Fruit fly (Drosophila melanogaster) whole organism, embryonic: ENCODE data around the gene Seipin.
A peak's percentile ranks its signal among the peaks of the same experiment; 100 is the strongest.

Experiments
- Asciz ChIP-seq: fragments of 200-800 bp; sonication (Bioruptor generic); optimal IDR thresholded peaks from 2 replicates; lab custom pipeline; 2017; ENCODE audit warnings: missing biosample characterization, mild to moderate bottlenecking, missing genetic modification characterization, missing genetic modification reagents
- CG10321 ChIP-seq: fragments of 200-800 bp; sonication (Bioruptor generic); IDR thresholded peaks from 2 replicates; pipeline ENCODE4 v1.3.6; 2022; ENCODE audit warnings: missing biosample characterization, missing genetic modification characterization
- CG11398 ChIP-seq: fragments of 200-800 bp; sonication (Bioruptor generic); optimal IDR thresholded peaks from 2 replicates; lab custom pipeline; 2016; ENCODE audit warnings: missing biosample characterization, missing genetic modification characterization
- CG11456 ChIP-seq: fragments of 200-800 bp; sonication (Bioruptor generic); IDR thresholded peaks from 3 replicates; pipeline ENCODE4 v1.3.6; 2022; ENCODE audit warnings: missing biosample characterization, missing genetic modification characterization
- CG12071 ChIP-seq: fragments of 200-800 bp; sonication (Bioruptor generic); optimal IDR thresholded peaks from 3 replicates; lab custom pipeline; 2018; ENCODE audit warnings: missing biosample characterization, mild to moderate bottlenecking, missing genetic modification characterization
- CG17829 ChIP-seq: fragments of 200-800 bp; optimal IDR thresholded peaks from 2 replicates; lab custom pipeline; 2019; ENCODE audit warnings: missing biosample characterization, mild to moderate bottlenecking, missing genetic modification characterization, moderate library complexity
- CG4617 ChIP-seq: fragments of 200-800 bp; sonication (Bioruptor generic); optimal IDR thresholded peaks from 3 replicates; lab custom pipeline; 2016; ENCODE audit warnings: missing biosample characterization, missing genetic modification characterization, borderline replicate concordance
- CG7556 ChIP-seq: fragments of 200-800 bp; sonication (Bioruptor generic); optimal IDR thresholded peaks from 2 replicates; lab custom pipeline; 2017; ENCODE audit warnings: missing biosample characterization, mild to moderate bottlenecking, missing genetic modification characterization
- CG8924 ChIP-seq: fragments of 200-800 bp; optimal IDR thresholded peaks from 3 replicates; lab custom pipeline; 2019; ENCODE audit warnings: missing biosample characterization, mild to moderate bottlenecking, missing genetic modification characterization, moderate library complexity
- Dref ChIP-seq: fragments of 200-800 bp; sonication (Bioruptor generic); IDR thresholded peaks from 2 replicates; pipeline ENCODE4 v1.3.6; 2022; ENCODE audit warnings: missing biosample characterization, missing genetic modification characterization
- Eip74EF ChIP-seq, 2 experiments: fragments of 200-800 bp in 1 of 2; fragments of >200 bp in 1 of 2; sonication (Bioruptor generic) in 1 of 2; optimal IDR thresholded peaks; 2 replicates each; lab custom pipeline; 2017 to 2019; ENCODE audit warnings: missing biosample characterization in 2 of 2, missing genetic modification characterization in 2 of 2, mild to moderate bottlenecking in 1 of 2, moderate library complexity in 1 of 2
- H15 ChIP-seq: fragments of 200-800 bp; sonication (Bioruptor generic); IDR thresholded peaks from 3 replicates; pipeline ENCODE4 v1.3.6; 2022; ENCODE audit warnings: missing biosample characterization, missing genetic modification characterization
- HLHmδ ChIP-seq: fragments of 200-800 bp; sonication (Bioruptor generic); optimal IDR thresholded peaks from 2 replicates; lab custom pipeline; 2018; ENCODE audit warnings: missing biosample characterization, mild to moderate bottlenecking, missing genetic modification characterization, moderate library complexity
- Hey ChIP-seq: fragments of 200-800 bp; sonication (Bioruptor generic); optimal IDR thresholded peaks from 3 replicates; lab custom pipeline; 2018; ENCODE audit warnings: missing biosample characterization, mild to moderate bottlenecking, missing genetic modification characterization
- Hmr ChIP-seq: fragments of 200-800 bp; sonication (Bioruptor generic); optimal IDR thresholded peaks from 3 replicates; lab custom pipeline; 2017; ENCODE audit warnings: mild to moderate bottlenecking, missing biosample characterization, missing genetic modification reagents, missing genetic modification characterization
- Hr51 ChIP-seq, 2 experiments: fragments of 200-800 bp; sonication (Bioruptor generic); optimal IDR thresholded peaks; 2 replicates in 1 of 2; 3 replicates in 1 of 2; lab custom pipeline; 2016 to 2018; ENCODE audit warnings: missing biosample characterization in 2 of 2, missing genetic modification characterization in 2 of 2, mild to moderate bottlenecking in 1 of 2, moderate library complexity in 1 of 2
- MBD-R2 ChIP-seq: fragments of 200-800 bp; sonication (Bioruptor generic); IDR thresholded peaks from 2 replicates; pipeline ENCODE4 v1.3.6; 2022; ENCODE audit warnings: missing biosample characterization, missing genetic modification characterization
- Mad ChIP-seq: fragments of 200-800 bp; sonication (Bioruptor generic); optimal IDR thresholded peaks from 2 replicates; lab custom pipeline; 2016; ENCODE audit warnings: missing biosample characterization, missing genetic modification characterization
- Mrtf ChIP-seq: fragments of 200-800 bp; sonication (Bioruptor generic); IDR thresholded peaks from 3 replicates; pipeline ENCODE4 v1.3.6; 2022; ENCODE audit warnings: missing biosample characterization, missing genetic modification characterization
- Scr ChIP-seq: fragments of 200-800 bp; sonication (Bioruptor generic); IDR thresholded peaks from 2 replicates; pipeline ENCODE4 v1.3.6; 2022; ENCODE audit warnings: missing biosample characterization, missing genetic modification characterization; ENCODE audit not compliant: partially characterized antibody
- Sin3A ChIP-seq: fragments of >200 bp; optimal IDR thresholded peaks from 2 replicates; lab custom pipeline; 2018
- Usf ChIP-seq: fragments of 200-800 bp; sonication (Bioruptor generic); optimal IDR thresholded peaks from 2 replicates; lab custom pipeline; 2017; ENCODE audit warnings: missing genotype, missing biosample characterization, missing genetic modification characterization
- Vsx1 ChIP-seq: fragments of 200-800 bp; sonication (Bioruptor generic); optimal IDR thresholded peaks from 2 replicates; lab custom pipeline; 2017; ENCODE audit warnings: missing biosample characterization, mild to moderate bottlenecking, missing genetic modification characterization, missing genetic modification reagents
- aop ChIP-seq: fragments of 200-800 bp; sonication (Bioruptor generic); IDR thresholded peaks from 2 replicates; pipeline ENCODE4 v1.3.6; 2022; ENCODE audit warnings: missing biosample characterization, missing genetic modification characterization
- ara ChIP-seq: fragments of 200-800 bp; sonication (Bioruptor generic); IDR thresholded peaks from 2 replicates; pipeline ENCODE4 v1.3.6; 2022; ENCODE audit warnings: missing biosample characterization, missing genetic modification characterization
- ato ChIP-seq: fragments of 200-800 bp; sonication (Bioruptor generic); IDR thresholded peaks from 2 replicates; pipeline ENCODE4 v1.3.6; 2022; ENCODE audit warnings: missing biosample characterization, missing genetic modification characterization; ENCODE audit not compliant: partially characterized antibody
- cwo ChIP-seq: fragments of 200-800 bp; sonication (Bioruptor generic); optimal IDR thresholded peaks from 3 replicates; lab custom pipeline; 2017; ENCODE audit warnings: missing biosample characterization, missing genetic modification characterization, mild to moderate bottlenecking, moderate library complexity, missing genetic modification reagents
- disco-r ChIP-seq: fragments of 200-800 bp; sonication (Bioruptor generic); optimal IDR thresholded peaks from 2 replicates; lab custom pipeline; 2016; ENCODE audit warnings: missing biosample characterization, missing genetic modification characterization
- eyg ChIP-seq: fragments of 200-800 bp; sonication (Bioruptor generic); optimal IDR thresholded peaks from 3 replicates; lab custom pipeline; 2016; ENCODE audit warnings: missing biosample characterization, missing genetic modification characterization
- fd64A ChIP-seq: fragments of 200-800 bp; sonication (Bioruptor generic); optimal IDR thresholded peaks from 3 replicates; lab custom pipeline; 2018; ENCODE audit warnings: missing biosample characterization, mild to moderate bottlenecking, missing genetic modification characterization
- grau ChIP-seq: fragments of 200-800 bp; optimal IDR thresholded peaks from 3 replicates; lab custom pipeline; 2019; ENCODE audit warnings: missing biosample characterization, mild to moderate bottlenecking, missing genetic modification characterization, moderate library complexity
- h ChIP-seq: fragments of >200 bp; optimal IDR thresholded peaks from 2 replicates; lab custom pipeline; 2017
- inv ChIP-seq: fragments of 200-800 bp; sonication (Bioruptor generic); IDR thresholded peaks from 2 replicates; pipeline ENCODE4 v1.3.6; 2022; ENCODE audit warnings: missing biosample characterization, missing genetic modification characterization; ENCODE audit not compliant: partially characterized antibody
- kay ChIP-seq: fragments of 200-800 bp; sonication (Bioruptor generic); optimal IDR thresholded peaks from 2 replicates; lab custom pipeline; 2016; ENCODE audit warnings: missing biosample characterization, missing genetic modification characterization
- lbe ChIP-seq: fragments of 200-800 bp; sonication (Bioruptor generic); optimal IDR thresholded peaks from 2 replicates; lab custom pipeline; 2016; ENCODE audit warnings: missing biosample characterization, mild to moderate bottlenecking, missing genetic modification characterization
- mld ChIP-seq: fragments of 200-800 bp; sonication (Bioruptor generic); IDR thresholded peaks from 3 replicates; pipeline ENCODE4 v1.3.6; 2022; ENCODE audit warnings: missing biosample characterization, missing genetic modification characterization; ENCODE audit not compliant: partially characterized antibody
- org-1 ChIP-seq: fragments of 200-800 bp; sonication (Bioruptor generic); optimal IDR thresholded peaks from 2 replicates; lab custom pipeline; 2017; ENCODE audit warnings: missing biosample characterization, missing genetic modification characterization
- pzg ChIP-seq: fragments of 200-800 bp; sonication (Bioruptor generic); optimal IDR thresholded peaks from 3 replicates; lab custom pipeline; 2018; ENCODE audit warnings: missing biosample characterization, mild to moderate bottlenecking, missing genetic modification characterization, moderate library complexity
- ranshi ChIP-seq: fragments of 200-800 bp; sonication (Bioruptor generic); IDR thresholded peaks from 2 replicates; pipeline ENCODE4 v1.3.6; 2022; ENCODE audit warnings: missing biosample characterization, missing genetic modification characterization
- run ChIP-seq: fragments of 200-800 bp; sonication (Bioruptor generic); optimal IDR thresholded peaks from 3 replicates; lab custom pipeline; 2018; ENCODE audit warnings: missing biosample characterization, mild to moderate bottlenecking, missing genetic modification characterization
- sc ChIP-seq, 3 experiments: fragments of >200 bp in 2 of 3; fragments of 200-800 bp in 1 of 3; sonication (Bioruptor generic) in 1 of 3; optimal IDR thresholded peaks; 2 replicates in 2 of 3; 3 replicates in 1 of 3; lab custom pipeline; 2017; ENCODE audit warnings: mild to moderate bottlenecking in 1 of 3, missing biosample characterization in 1 of 3, missing genetic modification characterization in 1 of 3, missing genetic modification reagents in 1 of 3
- sd ChIP-seq: fragments of 200-800 bp; sonication (Bioruptor generic); optimal IDR thresholded peaks from 3 replicates; lab custom pipeline; 2018; ENCODE audit warnings: missing biosample characterization, mild to moderate bottlenecking, missing genetic modification characterization, moderate library complexity
- sens ChIP-seq: fragments of 200-800 bp; sonication (Bioruptor generic); peaks from one replicate; lab custom pipeline; 2016; ENCODE audit warnings: missing biosample characterization, missing genetic modification characterization
- tin ChIP-seq: fragments of 200-800 bp; sonication (Bioruptor generic); optimal IDR thresholded peaks from 3 replicates; lab custom pipeline; 2016; ENCODE audit warnings: missing biosample characterization, missing genetic modification characterization
- trem ChIP-seq: fragments of 200-800 bp; optimal IDR thresholded peaks from 3 replicates; lab custom pipeline; 2019; ENCODE audit warnings: missing biosample characterization, mild to moderate bottlenecking, missing genetic modification characterization, moderate library complexity
- trh ChIP-seq: fragments of 200-800 bp; sonication (Bioruptor generic); optimal IDR thresholded peaks from 2 replicates; lab custom pipeline; 2016; ENCODE audit warnings: missing biosample characterization, missing genetic modification characterization
- ttk ChIP-seq: fragments of 200-800 bp; sonication (Bioruptor generic); IDR thresholded peaks from 2 replicates; pipeline ENCODE4 v2.1.2; 2022; ENCODE audit warnings: missing biosample characterization, missing genetic modification characterization
- tup ChIP-seq: fragments of 200-800 bp; sonication (Bioruptor generic); optimal IDR thresholded peaks from 2 replicates; lab custom pipeline; 2016; ENCODE audit warnings: missing biosample characterization, mild to moderate bottlenecking, missing genetic modification characterization, moderate library complexity
- yki ChIP-seq: fragments of >200 bp; optimal IDR thresholded peaks from 3 replicates; lab custom pipeline; 2018

The Seipin gene

dm6 chrX:2633847-2634776 lies 14.5 kb downstream of the Seipin start, which contains the start of gene sgg (continued):
- peak in 1 of 2 experiments; percentile 90 for TF ChIP-seq Eip74EF (GFP tag; optimal IDR thresholded peaks at IDR 0.05; lab: Kevin White, UChicago)
- TF ChIP-seq tin (GFP tag; lab: Kevin White, UChicago), result no peak
- TF ChIP-seq h (lab: Kevin White, UChicago), result no peak
- TF ChIP-seq pzg (GFP tag; lab: Kevin White, UChicago), result peak; percentile 85
- no peak for TF ChIP-seq CG10321
- no peak for TF ChIP-seq aop (GFP tag; lab: Robert Waterston, UW)
- TF ChIP-seq Hmr (GFP tag; lab: Kevin White, UChicago), result no peak
- no peak for TF ChIP-seq eyg (GFP tag; lab: Kevin White, UChicago)
- no peak for TF ChIP-seq H15 (GFP tag; lab: Robert Waterston, UW)
- TF ChIP-seq CG11398, result no peak
- TF ChIP-seq lbe, result peak; percentile 2
- TF ChIP-seq CG17829 (tag; lab: Kevin White, UChicago), result peak; percentile 6
- TF ChIP-seq inv, result no peak
- TF ChIP-seq ato (GFP tag; lab: Robert Waterston, UW), result no peak
- no peak for TF ChIP-seq mld (GFP tag; lab: Robert Waterston, UW)
- TF ChIP-seq Usf (GFP tag; lab: Kevin White, UChicago), result no peak
- TF ChIP-seq ttk (GFP tag; lab: Robert Waterston, UW), result no peak
- TF ChIP-seq trem (tag; lab: Kevin White, UChicago), result peak; percentile 21
- TF ChIP-seq Asciz, result no peak
- TF ChIP-seq Mrtf (GFP tag; lab: Robert Waterston, UW), result no peak
- no peak for TF ChIP-seq trh (GFP tag; lab: Kevin White, UChicago)
- TF ChIP-seq ranshi (GFP tag; lab: Robert Waterston, UW), result no peak
- peak; percentile 40 for TF ChIP-seq sens
- peak; percentile 26; the same call in 1 of the 2 replicates for TF ChIP-seq Scr (GFP tag; lab: Robert Waterston, UW)
- peak; percentile 12 for TF ChIP-seq Sin3A (lab: Kevin White, UChicago)
- TF ChIP-seq Dref, result peak; percentile 82
- no peak for TF ChIP-seq cwo (GFP tag; lab: Kevin White, UChicago)
- TF ChIP-seq MBD-R2, result peak; percentile 18; the same call in 1 of the 2 replicates
- no peak for TF ChIP-seq Mad
- no peak for TF ChIP-seq Hr51 (GFP tag; optimal IDR thresholded peaks at IDR 0.05; lab: Kevin White, UChicago)
- TF ChIP-seq Vsx1, result no peak
- no peak for TF ChIP-seq fd64A (GFP tag; lab: Kevin White, UChicago)
- TF ChIP-seq Hey (tag; lab: Kevin White, UChicago), result no peak
- TF ChIP-seq CG7556, result no peak
- no peak for TF ChIP-seq CG11456
- TF ChIP-seq disco-r (GFP tag; lab: Kevin White, UChicago), result no peak
- peak; percentile 21 for TF ChIP-seq sd
- TF ChIP-seq sc (optimal IDR thresholded peaks at IDR 0.05; lab: Kevin White, UChicago), result no peak
- TF ChIP-seq sc (GFP tag; optimal IDR thresholded peaks at IDR 0.05; lab: Kevin White, UChicago), result no peak
- peak; percentile 20; the same call in 1 of the 2 replicates for TF ChIP-seq ara
- TF ChIP-seq CG12071 (GFP tag; lab: Kevin White, UChicago), result no peak
- TF ChIP-seq CG4617 (GFP tag; lab: Kevin White, UChicago), result peak; percentile 53
- TF ChIP-seq kay, result no peak
- no peak for TF ChIP-seq org-1 (GFP tag; lab: Kevin White, UChicago)
- TF ChIP-seq run (tag; lab: Kevin White, UChicago), result no peak
- peak; percentile 6 for TF ChIP-seq grau (tag; lab: Kevin White, UChicago)
- no peak for TF ChIP-seq yki (lab: Kevin White, UChicago)
- TF ChIP-seq tup (GFP tag; lab: Kevin White, UChicago), result no peak
- TF ChIP-seq CG8924 (tag; lab: Kevin White, UChicago), result peak; percentile 25
- TF ChIP-seq HLHmδ (GFP tag; lab: Kevin White, UChicago), result peak; percentile 9
